Worm (Caenorhabditis elegans) whole organism, L4 larva: ENCODE measurements around the gene F23A7.3.

Source experiments
- F44E2.7 ChIP-seq: fragments of 200-800 bp; sonication (Bioruptor generic); IDR thresholded peaks from 2 replicates; pipeline ENCODE4 v2.1.2; 2022; ENCODE audit warnings: missing genetic modification characterization, missing compliant biosample characterization
- aly-2 ChIP-seq: sonication (generic microtip); optimal IDR thresholded peaks from 2 replicates; lab custom pipeline; 2018; ENCODE audit warnings: missing biosample characterization, missing genetic modification characterization
- daf-16 ChIP-seq, 3 experiments: sonication (generic microtip); optimal IDR thresholded peaks; 2 replicates each; lab custom pipeline; 2016 to 2017; ENCODE audit warnings: missing genetic modification characterization in 3 of 3, missing genetic modification reagents in 3 of 3, mild to moderate bottlenecking in 2 of 3, missing compliant biosample characterization in 2 of 3, missing biosample characterization in 1 of 3, moderate library complexity in 1 of 3
- dmd-6 ChIP-seq: fragments of 200-800 bp; sonication (Bioruptor generic); IDR thresholded peaks from 2 replicates; pipeline ENCODE4 v1.3.6; 2022; ENCODE audit warnings: missing genetic modification reagents, missing genetic modification characterization, missing compliant biosample characterization
- egl-27 ChIP-seq: sonication (generic microtip); optimal IDR thresholded peaks from 3 replicates; lab custom pipeline; 2017; ENCODE audit warnings: missing biosample characterization, missing genetic modification reagents, missing genetic modification characterization
- hif-1 ChIP-seq, 2 experiments: sonication (generic microtip); optimal IDR thresholded peaks; 2 replicates each; lab custom pipeline; 2016 to 2017; ENCODE audit warnings: missing compliant biosample characterization in 2 of 2, missing genetic modification characterization in 2 of 2, missing genetic modification reagents in 2 of 2, missing genotype in 2 of 2, mild to moderate bottlenecking in 1 of 2
- lsy-2 ChIP-seq, 2 experiments: fragments of 150-350 bp in 1 of 2; sonication (generic microtip) in 1 of 2; optimal IDR thresholded peaks; 2 replicates each; lab custom pipeline; 2014 to 2017; ENCODE audit warnings: missing biosample characterization in 2 of 2, missing genetic modification characterization in 2 of 2
- mes-2 ChIP-seq: sonication (generic microtip); optimal IDR thresholded peaks from 2 replicates; lab custom pipeline; 2016; ENCODE audit warnings: missing genotype, mild to moderate bottlenecking, missing genetic modification characterization, missing compliant biosample characterization; ENCODE audit not compliant: poor library complexity, severe bottlenecking
- nhr-6 ChIP-seq: fragments of 150-350 bp; optimal IDR thresholded peaks from 2 replicates; lab custom pipeline; 2014; ENCODE audit warnings: missing biosample characterization, missing genetic modification characterization
- pha-4 ChIP-seq, 2 experiments: fragments of 150-350 bp in 1 of 2; fragments of 200-800 bp in 1 of 2; sonication (Bioruptor generic) in 1 of 2; IDR thresholded peaks in 1 of 2; optimal IDR thresholded peaks in 1 of 2; 2 replicates each; pipeline versions ENCODE4 v1.3.6 to Lab custom; 2014 to 2022; ENCODE audit warnings: missing genetic modification characterization in 2 of 2, missing genetic modification reagents in 2 of 2, missing biosample characterization in 1 of 2, missing compliant biosample characterization in 1 of 2
- php-3 ChIP-seq: fragments of 200-800 bp; sonication (Bioruptor generic); IDR thresholded peaks from 2 replicates; pipeline ENCODE4 v1.3.6; 2022; ENCODE audit warnings: missing genetic modification reagents, missing genetic modification characterization, missing compliant biosample characterization

DNA sequence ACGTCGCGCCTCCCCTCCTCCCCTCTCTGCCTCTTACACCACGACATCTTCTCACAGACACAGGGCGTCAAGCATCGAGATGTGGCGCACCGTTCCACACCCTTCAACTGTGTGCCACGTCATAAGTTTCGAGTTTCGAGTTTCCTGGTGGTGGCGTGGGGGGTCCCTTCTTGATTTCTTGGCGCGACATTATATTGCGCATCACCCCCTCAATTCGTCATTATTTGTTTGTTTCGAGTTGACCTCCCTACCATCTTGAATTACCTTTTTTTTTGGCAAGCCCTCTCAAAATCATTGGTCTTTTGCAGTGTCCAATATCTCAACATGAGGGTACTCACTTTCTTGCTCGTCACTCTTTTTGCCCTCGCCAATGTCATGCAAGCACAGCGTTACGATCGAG is 35.7 kb upstream of the F23A7.3 start, which contains the start of gene nlp-67:
- TF ChIP-seq F44E2.7 (GFP tag; lab: Robert Waterston, UW) (no peak), nhr-6 (tag; lab: Kevin White, UChicago) (no peak), lsy-2 (tag; optimal IDR thresholded peaks at IDR 0.05; lab: Kevin White, UChicago) (no peak), dmd-6 (GFP tag; lab: Robert Waterston, UW) (no peak), daf-16 (GFP tag; optimal IDR thresholded peaks at IDR 0.05; lab: Kevin White, UChicago) (no peak), daf-16 (tag; optimal IDR thresholded peaks at IDR 0.05; lab: Kevin White, UChicago) (no peak), hif-1 (tag; optimal IDR thresholded peaks at IDR 0.05; lab: Kevin White, UChicago) (no peak), egl-27 (no peak), pha-4 (GFP tag; IDR thresholded peaks at IDR 0.05; lab: Robert Waterston, UW) (no peak), pha-4 (tag; optimal IDR thresholded peaks at IDR 0.05; lab: Kevin White, UChicago) (no peak), aly-2 (tag; lab: Kevin White, UChicago) (no peak), mes-2 (tag; lab: Kevin White, UChicago) (no peak), php-3 (GFP tag; lab: Robert Waterston, UW) (0 out of 2 replicates have a peak, but pooled peaks have one; percentile 16)
